Worm (Caenorhabditis elegans) whole organism, L4/young adult: ENCODE data around the gene ccep-135.

Experiments
- W03F9.2 ChIP-seq: fragments of 150-350 bp; optimal IDR thresholded peaks from 2 replicates; lab custom pipeline; 2014; ENCODE audit warnings: missing biosample characterization, missing genetic modification characterization
- him-1 ChIP-seq: sonication (generic microtip); optimal IDR thresholded peaks from 2 replicates; lab custom pipeline; 2016; ENCODE audit warnings: missing genotype, missing genetic modification reagents, missing genetic modification characterization, missing compliant biosample characterization

DNA sequence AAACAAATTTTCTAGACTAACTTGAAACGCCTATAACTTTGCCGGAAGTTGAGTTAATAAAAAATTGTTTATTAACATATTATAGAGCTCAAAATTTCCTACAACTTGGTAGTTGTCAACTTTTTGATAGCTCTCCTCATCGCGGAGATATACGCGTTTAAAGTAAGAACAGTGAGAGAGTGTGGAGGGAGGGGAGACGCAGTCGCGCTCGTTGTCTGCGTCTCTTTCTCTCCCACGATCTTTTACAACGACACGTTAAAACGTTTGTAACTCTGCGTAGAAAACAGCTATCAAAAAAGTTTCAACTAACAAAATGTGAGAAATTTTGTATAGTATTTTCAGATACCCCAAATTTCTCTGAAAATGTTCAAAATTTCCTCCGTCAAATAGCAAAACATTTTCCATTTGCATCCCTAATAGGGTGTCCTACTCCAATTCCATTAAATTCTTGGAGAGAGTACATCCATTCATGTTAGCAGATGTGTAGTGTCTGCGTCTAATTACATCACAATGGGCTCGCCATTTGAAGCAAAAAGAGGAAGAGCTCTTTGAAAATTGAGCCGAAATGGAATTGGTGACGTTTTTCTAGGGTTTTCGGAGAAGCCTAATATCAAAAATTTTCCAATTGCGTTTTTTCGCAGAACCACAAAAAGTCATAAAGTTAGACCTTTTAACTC is 44.8 kb downstream of the ccep-135 start:
- TF ChIP-seq W03F9.2 (no peak), him-1 (tag; lab: Kevin White, UChicago) (no peak)
